Worm (Caenorhabditis elegans) whole organism, L1 larva: ENCODE measurements around the gene trxr-1.

Experiments
- C04F5.9 ChIP-seq: sonication (generic microtip); optimal IDR thresholded peaks from 2 replicates; lab custom pipeline; 2016; ENCODE audit warnings: missing genetic modification characterization, missing compliant biosample characterization
- C34B4.2 ChIP-seq: sonication (generic microtip); optimal IDR thresholded peaks from 2 replicates; lab custom pipeline; 2017; ENCODE audit warnings: mild to moderate bottlenecking, missing genetic modification characterization, missing compliant biosample characterization
- F16B12.6 ChIP-seq: fragments of 150-350 bp; optimal IDR thresholded peaks from 2 replicates; lab custom pipeline; 2014; ENCODE audit warnings: missing biosample characterization, missing genetic modification characterization
- alr-1 ChIP-seq: fragments of 200-800 bp; sonication (Bioruptor generic); optimal IDR thresholded peaks from 2 replicates; lab custom pipeline; 2018; ENCODE audit warnings: borderline replicate concordance, mild to moderate bottlenecking, missing genetic modification characterization, missing compliant biosample characterization
- aly-2 ChIP-seq: fragments of 150-350 bp; optimal IDR thresholded peaks from 2 replicates; lab custom pipeline; 2014; ENCODE audit warnings: missing biosample characterization, missing genetic modification characterization
- ama-1 ChIP-seq: fragments of 150-350 bp; optimal IDR thresholded peaks from 2 replicates; lab custom pipeline; 2014
- efl-1 ChIP-seq, 4 experiments: fragments of 150-350 bp; optimal IDR thresholded peaks in 3 of 4; peaks in 1 of 4; 1 replicate in 1 of 4; 2 replicates in 3 of 4; lab custom pipeline; 2014; ENCODE audit warnings: missing biosample characterization in 2 of 4, missing genetic modification characterization in 2 of 4, missing genetic modification reagents in 2 of 4
- elt-2 ChIP-seq: sonication (generic microtip); optimal IDR thresholded peaks from 2 replicates; lab custom pipeline; 2016; ENCODE audit warnings: missing genetic modification characterization, mild to moderate bottlenecking, inconsistent platforms, missing compliant biosample characterization, missing genetic modification reagents
- elt-3 ChIP-seq, 6 experiments: fragments of 150-350 bp in 1 of 6; sonication (generic microtip); optimal IDR thresholded peaks; 2 replicates each; lab custom pipeline; 2017 to 2018; ENCODE audit warnings: missing biosample characterization in 6 of 6, missing genetic modification characterization in 6 of 6, inconsistent platforms in 1 of 6
- fkh-10 ChIP-seq: sonication (generic microtip); optimal IDR thresholded peaks from 2 replicates; lab custom pipeline; 2017; ENCODE audit warnings: missing biosample characterization, missing genetic modification reagents, missing genetic modification characterization
- grh-1 ChIP-seq: fragments of 200-800 bp; sonication (Bioruptor generic); IDR thresholded peaks from 2 replicates; pipeline ENCODE4 v1.3.6; 2022; ENCODE audit warnings: missing genetic modification reagents, missing genetic modification characterization, missing compliant biosample characterization
- lin-14 ChIP-seq: fragments of 200-800 bp; sonication (Bioruptor generic); optimal IDR thresholded peaks from 2 replicates; lab custom pipeline; 2018; ENCODE audit warnings: mild to moderate bottlenecking, missing genetic modification characterization, moderate library complexity, missing compliant biosample characterization
- lin-35 ChIP-seq, 2 experiments: fragments of 150-350 bp; optimal IDR thresholded peaks; 2 replicates each; lab custom pipeline; 2014; ENCODE audit warnings: missing biosample characterization in 2 of 2, missing genetic modification characterization in 2 of 2, missing genetic modification reagents in 2 of 2
- lin-39 ChIP-seq: fragments of 150-350 bp; optimal IDR thresholded peaks from 2 replicates; lab custom pipeline; 2014; ENCODE audit warnings: missing biosample characterization, missing genetic modification reagents, missing genetic modification characterization
- lsy-2 ChIP-seq, 2 experiments: fragments of 150-350 bp; optimal IDR thresholded peaks; 2 replicates each; lab custom pipeline; 2014; ENCODE audit warnings: missing biosample characterization in 2 of 2, missing genetic modification characterization in 2 of 2
- mdl-1 ChIP-seq, 2 experiments: fragments of 150-350 bp; optimal IDR thresholded peaks; 2 replicates each; lab custom pipeline; 2014 to 2017; ENCODE audit warnings: missing biosample characterization in 2 of 2, missing genetic modification characterization in 2 of 2, inconsistent platforms in 1 of 2
- mef-2 ChIP-seq: fragments of 150-350 bp; optimal IDR thresholded peaks from 2 replicates; lab custom pipeline; 2014; ENCODE audit warnings: missing biosample characterization, missing genetic modification characterization
- mep-1 ChIP-seq: fragments of 150-350 bp; optimal IDR thresholded peaks from 2 replicates; lab custom pipeline; 2014; ENCODE audit warnings: missing biosample characterization, missing genetic modification characterization
- nhr-12 ChIP-seq: sonication (generic microtip); optimal IDR thresholded peaks from 2 replicates; lab custom pipeline; 2017; ENCODE audit warnings: missing biosample characterization, missing genetic modification characterization
- nhr-19 ChIP-seq: fragments of 200-800 bp; sonication (Bioruptor generic); conservative IDR thresholded peaks from 2 replicates; pipeline ENCODE4 v1.3.6; 2022; ENCODE audit warnings: missing genetic modification characterization, missing compliant biosample characterization
- nhr-20 ChIP-seq: sonication (generic microtip); optimal IDR thresholded peaks from 2 replicates; lab custom pipeline; 2016; ENCODE audit warnings: mild to moderate bottlenecking, missing genetic modification characterization, missing compliant biosample characterization
- nhr-71 ChIP-seq: sonication (generic microtip); optimal IDR thresholded peaks from 2 replicates; lab custom pipeline; 2016; ENCODE audit warnings: mild to moderate bottlenecking, missing genetic modification characterization, moderate library complexity, missing compliant biosample characterization
- nhr-76 ChIP-seq: sonication (generic microtip); optimal IDR thresholded peaks from 2 replicates; lab custom pipeline; 2017; ENCODE audit warnings: missing biosample characterization, missing genetic modification characterization
- nhr-77 ChIP-seq: fragments of 150-350 bp; optimal IDR thresholded peaks from 2 replicates; lab custom pipeline; 2014; ENCODE audit warnings: missing biosample characterization, missing genetic modification characterization
- nhr-84 ChIP-seq: sonication (generic microtip); optimal IDR thresholded peaks from 2 replicates; lab custom pipeline; 2017; ENCODE audit warnings: missing biosample characterization, missing genetic modification characterization
- pax-3 ChIP-seq: fragments of 200-800 bp; sonication (Bioruptor generic); optimal IDR thresholded peaks from 2 replicates; lab custom pipeline; 2018; ENCODE audit warnings: mild to moderate bottlenecking, missing genetic modification characterization, moderate library complexity, missing compliant biosample characterization
- rnt-1 ChIP-seq: sonication (generic microtip); optimal IDR thresholded peaks from 2 replicates; lab custom pipeline; 2016; ENCODE audit warnings: mild to moderate bottlenecking, missing genetic modification characterization, moderate library complexity, missing compliant biosample characterization
- snu-23 ChIP-seq: sonication (generic microtip); optimal IDR thresholded peaks from 2 replicates; lab custom pipeline; 2016; ENCODE audit warnings: missing genetic modification characterization, missing compliant biosample characterization
- sox-4 ChIP-seq: sonication (generic microtip); optimal IDR thresholded peaks from 2 replicates; lab custom pipeline; 2016; ENCODE audit warnings: missing genetic modification characterization, missing compliant biosample characterization
- swsn-7 ChIP-seq: sonication (generic microtip); optimal IDR thresholded peaks from 2 replicates; lab custom pipeline; 2016; ENCODE audit warnings: missing genetic modification characterization, missing compliant biosample characterization
- tlp-1 ChIP-seq: fragments of 150-350 bp; optimal IDR thresholded peaks from 2 replicates; lab custom pipeline; 2014; ENCODE audit warnings: missing biosample characterization, missing genetic modification characterization
- zag-1 ChIP-seq: fragments of 150-350 bp; optimal IDR thresholded peaks from 2 replicates; lab custom pipeline; 2014; ENCODE audit warnings: missing biosample characterization, missing genetic modification characterization

The trxr-1 gene

DNA sequence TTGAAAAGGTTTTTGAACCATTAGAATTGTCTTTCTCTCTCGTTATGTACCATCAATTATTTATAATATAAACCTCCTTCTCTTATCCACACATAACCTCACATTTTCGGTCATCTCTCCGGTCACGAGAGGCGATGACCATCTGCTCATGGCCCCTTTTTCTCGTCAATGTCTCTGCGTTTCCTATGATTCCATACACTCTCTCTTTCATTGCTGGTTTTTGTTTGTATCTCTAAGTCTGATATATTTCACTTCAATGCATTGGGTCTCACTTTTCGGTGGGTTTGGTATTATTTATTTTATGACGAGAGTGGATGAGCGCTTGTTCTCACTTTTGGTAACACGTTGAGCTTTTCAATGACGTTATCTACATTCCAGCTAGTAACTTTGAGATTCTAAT is 11.2 kb downstream of the trxr-1 start (continued):
- TF ChIP-seq efl-1 (optimal IDR thresholded peaks at IDR 0.05; lab: Kevin White, UChicago), result peak; percentile 60 to 66
- TF ChIP-seq efl-1 (GFP tag; optimal IDR thresholded peaks at IDR 0.05 in 1 of 2; lab: Kevin White, UChicago), result peak; percentile 31 to 62
- TF ChIP-seq swsn-7 (tag; lab: Kevin White, UChicago), result peak; percentile 78
- TF ChIP-seq aly-2, result no peak

DNA sequence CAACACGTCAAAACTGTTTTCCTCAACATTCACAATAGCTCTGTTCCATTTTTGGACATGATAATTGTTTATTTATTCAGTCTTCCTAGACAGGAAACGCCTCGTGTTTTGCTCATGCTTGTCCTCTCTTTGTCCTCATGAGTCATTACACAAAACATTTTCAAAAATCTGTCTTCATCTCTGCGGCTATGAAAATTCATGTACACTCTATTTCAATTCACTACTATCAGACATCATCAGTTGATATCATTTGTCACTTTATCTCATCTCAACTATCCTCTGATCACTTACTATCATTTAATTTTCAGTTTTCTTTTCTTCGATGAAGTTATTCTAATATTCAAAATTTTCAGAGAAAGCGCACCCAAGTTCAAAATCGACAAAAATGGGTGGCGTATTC is 12.1 kb downstream of the trxr-1 start, which contains the start of gene adah-1:
Gene adah-1, plus strand, starts transcription at position 354 of the 400 bp plus-strand sequence.
- TF ChIP-seq alr-1 (tag; lab: Kevin White, UChicago), result no peak
- TF ChIP-seq nhr-19 (GFP tag; lab: Robert Waterston, UW), result peak; percentile 22; the same call in 1 of the 2 replicates
- TF ChIP-seq nhr-71 (tag; lab: Kevin White, UChicago), result peak; percentile 68
- peak in 1 of 2 experiments; percentile 11 for TF ChIP-seq efl-1 (optimal IDR thresholded peaks at IDR 0.05; lab: Kevin White, UChicago)
- peak in 1 of 2 experiments; percentile 65 for TF ChIP-seq efl-1 (GFP tag; optimal IDR thresholded peaks at IDR 0.05 in 1 of 2; lab: Kevin White, UChicago)
- no peak for TF ChIP-seq nhr-12
- TF ChIP-seq elt-3 (tag; optimal IDR thresholded peaks at IDR 0.05; lab: Kevin White, UChicago), result peak in 1 of 6 experiments; percentile 56
- peak; percentile 27 for TF ChIP-seq mep-1
- peak; percentile 34 for TF ChIP-seq nhr-20 (tag; lab: Kevin White, UChicago)
- TF ChIP-seq rnt-1 (tag; lab: Kevin White, UChicago), result peak; percentile 31
- peak; percentile 22 to 26 for TF ChIP-seq lsy-2 (tag; optimal IDR thresholded peaks at IDR 0.05; lab: Kevin White, UChicago)
- peak; percentile 45 for TF ChIP-seq snu-23
- TF ChIP-seq lin-14 (GFP tag; lab: Kevin White, UChicago), result peak; percentile 59
- no peak for TF ChIP-seq F16B12.6 (tag; lab: Kevin White, UChicago)

ce11 chrIV:7024829-7025228 is 13.1 kb downstream of the trxr-1 start:
- TF ChIP-seq mef-2 (tag; lab: Kevin White, UChicago) (no peak), C04F5.9 (tag; lab: Kevin White, UChicago) (no peak), sox-4 (tag; lab: Kevin White, UChicago) (no peak), C34B4.2 (tag; lab: Kevin White, UChicago) (no peak), lin-39 (tag; lab: Kevin White, UChicago) (no peak), mdl-1 (tag; optimal IDR thresholded peaks at IDR 0.05; lab: Kevin White, UChicago) (no peak), nhr-77 (tag; lab: Kevin White, UChicago) (no peak), nhr-76 (tag; lab: Kevin White, UChicago) (no peak), nhr-84 (tag; lab: Kevin White, UChicago) (no peak), ama-1 (no peak), efl-1 (optimal IDR thresholded peaks at IDR 0.05; lab: Kevin White, UChicago) (no peak), efl-1 (GFP tag; optimal IDR thresholded peaks at IDR 0.05 in 1 of 2; lab: Kevin White, UChicago) (no peak), grh-1 (GFP tag; lab: Robert Waterston, UW) (no peak)
- TF ChIP-seq, all 84 proteins: peak for 0

DNA sequence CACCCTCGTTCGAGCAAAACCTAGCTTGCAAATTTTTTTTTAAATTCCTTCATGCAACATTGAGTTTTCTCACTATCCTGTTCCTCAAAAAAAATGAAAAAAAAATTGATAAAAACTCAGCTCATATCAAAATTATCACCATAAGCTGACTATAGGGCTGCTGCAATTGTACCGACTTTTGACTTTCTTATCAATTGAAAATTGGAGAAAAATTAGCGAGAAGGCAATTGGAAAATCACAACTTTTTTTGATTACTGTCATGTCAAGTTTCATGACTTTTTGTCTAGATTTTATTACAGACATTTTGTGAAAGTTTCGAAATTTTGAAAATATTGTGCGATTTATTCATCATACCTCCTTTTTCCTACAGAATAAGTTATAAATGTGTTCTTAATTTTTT is 14.1 kb downstream of the trxr-1 start:
- TF ChIP-seq zag-1 (tag; lab: Kevin White, UChicago) (no peak), tlp-1 (tag; lab: Kevin White, UChicago) (no peak), lin-35 (GFP tag; optimal IDR thresholded peaks at IDR 0.05; lab: Kevin White, UChicago) (peak in 1 of 2 experiments; percentile 37), efl-1 (optimal IDR thresholded peaks at IDR 0.05; lab: Kevin White, UChicago) (no peak), efl-1 (GFP tag; optimal IDR thresholded peaks at IDR 0.05 in 1 of 2; lab: Kevin White, UChicago) (peak in 1 of 2 experiments; percentile 71), elt-2 (tag; lab: Kevin White, UChicago) (peak; percentile 77)
- TF ChIP-seq, all 84 proteins: peak for 3

DNA sequence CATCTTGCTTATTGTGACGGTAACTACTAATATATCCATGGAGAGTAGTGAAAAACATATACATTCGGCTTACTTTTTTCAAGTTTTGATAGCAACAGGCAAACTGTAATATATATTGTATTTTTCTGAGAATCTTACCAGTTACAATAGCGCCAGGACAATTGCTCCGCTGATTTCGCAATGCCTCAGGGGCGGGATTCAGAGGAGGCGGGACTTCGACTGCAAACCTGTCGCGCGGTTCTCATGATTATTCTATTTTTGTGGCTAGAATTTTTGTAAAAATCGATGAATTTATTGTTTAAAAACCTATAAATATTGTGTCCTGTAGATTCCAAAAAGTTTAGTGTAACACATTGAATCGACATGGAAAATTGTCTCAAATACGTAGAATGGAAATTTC is 19.3 kb downstream of the trxr-1 start:
- TF ChIP-seq lsy-2 (tag; optimal IDR thresholded peaks at IDR 0.05; lab: Kevin White, UChicago) (no peak), efl-1 (optimal IDR thresholded peaks at IDR 0.05; lab: Kevin White, UChicago) (peak in 1 of 2 experiments; percentile 22), efl-1 (GFP tag; optimal IDR thresholded peaks at IDR 0.05 in 1 of 2; lab: Kevin White, UChicago) (peak in 1 of 2 experiments; percentile 79)
- TF ChIP-seq, all 84 proteins: peak for 1

DNA sequence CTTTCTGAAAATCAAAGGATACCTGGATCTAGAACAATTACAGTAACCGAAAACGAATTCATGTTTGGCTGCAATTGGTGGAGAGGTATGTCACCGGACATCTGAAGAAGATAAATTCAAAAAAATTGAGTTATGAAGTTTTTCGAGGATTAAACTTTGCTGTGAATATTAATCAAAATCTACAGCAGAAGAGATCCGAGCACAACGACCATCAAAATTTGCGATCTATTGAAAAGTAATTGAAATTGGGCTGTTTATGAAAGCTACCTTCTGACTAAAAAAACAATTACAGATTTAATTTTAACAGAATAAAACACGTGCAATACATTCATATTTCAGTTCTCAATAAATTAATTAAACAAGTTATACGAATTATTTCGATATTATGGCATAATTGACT is 20.7 kb downstream of the trxr-1 start, which contains the start of gene C06G3.8:
Gene C06G3.8, minus strand, starts transcription at position 101 of the 400 bp plus-strand sequence.
- TF ChIP-seq pax-3 (tag; lab: Kevin White, UChicago), result no peak
- no peak for TF ChIP-seq fkh-10 (GFP tag; lab: Kevin White, UChicago)
